Worm (Caenorhabditis elegans) whole organism, young adult: ENCODE results near the gene nlp-50.

ENCODE experiments used
- B0261.1 ChIP-seq: sonication (generic microtip); optimal IDR thresholded peaks from 2 replicates; lab custom pipeline; 2016; ENCODE audit warnings: mild to moderate bottlenecking, missing genetic modification characterization, moderate library complexity, missing compliant biosample characterization
- C17E4.6 ChIP-seq: fragments of 200-800 bp; sonication (Bioruptor generic); IDR thresholded peaks from 2 replicates; pipeline ENCODE4 v1.3.6; 2022; ENCODE audit warnings: missing genetic modification reagents, missing genetic modification characterization, missing compliant biosample characterization
- D2030.7 ChIP-seq: fragments of 200-800 bp; sonication (Bioruptor generic); IDR thresholded peaks from 2 replicates; pipeline ENCODE4 v1.3.6; 2022; ENCODE audit warnings: missing genetic modification reagents, missing genetic modification characterization, missing compliant biosample characterization
- F39B2.1 ChIP-seq: fragments of 200-800 bp; sonication (Bioruptor generic); IDR thresholded peaks from 2 replicates; pipeline ENCODE4 v1.3.6; 2022; ENCODE audit warnings: missing genetic modification reagents, missing genetic modification characterization, missing compliant biosample characterization
- F49E8.2 ChIP-seq: sonication (generic microtip); optimal IDR thresholded peaks from 3 replicates; lab custom pipeline; 2017; ENCODE audit warnings: missing genetic modification characterization, mild to moderate bottlenecking, missing compliant biosample characterization, antibody characterized with exemption, moderate library complexity; ENCODE audit not compliant: insufficient read depth
- F57C9.4 ChIP-seq: sonication (generic microtip); optimal IDR thresholded peaks from 2 replicates; lab custom pipeline; 2017; ENCODE audit warnings: mild to moderate bottlenecking, missing genetic modification characterization, missing compliant biosample characterization
- K11D2.4 ChIP-seq: fragments of 200-800 bp; sonication (Bioruptor generic); IDR thresholded peaks from 2 replicates; pipeline ENCODE4 v1.3.6; 2022; ENCODE audit warnings: missing genetic modification reagents, missing genetic modification characterization, missing compliant biosample characterization
- K12H6.12 ChIP-seq: fragments of 200-800 bp; sonication (Bioruptor generic); optimal IDR thresholded peaks from 2 replicates; lab custom pipeline; 2018; ENCODE audit warnings: mild to moderate bottlenecking, missing genetic modification characterization, missing compliant biosample characterization
- T07F8.4 ChIP-seq: sonication (generic microtip); optimal IDR thresholded peaks from 2 replicates; lab custom pipeline; 2016; ENCODE audit warnings: mild to moderate bottlenecking, missing genetic modification characterization, moderate library complexity, missing compliant biosample characterization
- T26A5.8 ChIP-seq: sonication (generic microtip); optimal IDR thresholded peaks from 2 replicates; lab custom pipeline; 2016; ENCODE audit warnings: missing genetic modification characterization, missing compliant biosample characterization
- Y53F4B.3 ChIP-seq: fragments of 200-800 bp; sonication (Bioruptor generic); IDR thresholded peaks from 2 replicates; pipeline ENCODE4 v1.3.6; 2022; ENCODE audit warnings: missing genetic modification reagents, missing genetic modification characterization, missing compliant biosample characterization
- Y95B8A.8 ChIP-seq: fragments of 200-800 bp; sonication (Bioruptor generic); IDR thresholded peaks from 2 replicates; pipeline ENCODE4 v1.3.6; 2022; ENCODE audit warnings: missing genetic modification reagents, missing genetic modification characterization, missing compliant biosample characterization
- ama-1 ChIP-seq, 3 experiments: fragments of 150-350 bp in 1 of 3; sonication (generic microtip) in 2 of 3; optimal IDR thresholded peaks; 2 replicates each; lab custom pipeline; 2014 to 2018; ENCODE audit warnings: missing biosample characterization in 2 of 3, missing genetic modification characterization in 2 of 3, missing genetic modification reagents in 2 of 3
- aptf-2 ChIP-seq: fragments of 200-800 bp; sonication (Bioruptor generic); conservative IDR thresholded peaks from 2 replicates; pipeline ENCODE4 v1.3.6; 2022; ENCODE audit warnings: missing genetic modification reagents, missing genetic modification characterization, missing compliant biosample characterization
- athp-1 ChIP-seq: sonication (generic microtip); optimal IDR thresholded peaks from 2 replicates; lab custom pipeline; 2017; ENCODE audit warnings: mild to moderate bottlenecking, missing genetic modification characterization, missing compliant biosample characterization
- attf-6 ChIP-seq: fragments of 200-800 bp; sonication (Bioruptor generic); IDR thresholded peaks from 2 replicates; pipeline ENCODE4 v1.3.6; 2022; ENCODE audit warnings: missing genetic modification reagents, missing genetic modification characterization, missing compliant biosample characterization
- bed-1 ChIP-seq: fragments of 200-800 bp; sonication (Bioruptor generic); IDR thresholded peaks from 2 replicates; pipeline ENCODE4 v1.3.6; 2022; ENCODE audit warnings: missing genetic modification reagents, missing genetic modification characterization, missing compliant biosample characterization
- bed-2 ChIP-seq: fragments of 200-800 bp; sonication (Bioruptor generic); IDR thresholded peaks from 2 replicates; pipeline ENCODE4 v1.3.6; 2022; ENCODE audit warnings: missing genetic modification reagents, missing genetic modification characterization, missing compliant biosample characterization
- cebp-2 ChIP-seq: fragments of 200-800 bp; sonication (Bioruptor generic); IDR thresholded peaks from 2 replicates; pipeline ENCODE4 v1.3.6; 2022; ENCODE audit warnings: missing genetic modification characterization, missing compliant biosample characterization
- ceh-79 ChIP-seq: sonication (generic microtip); optimal IDR thresholded peaks from 2 replicates; lab custom pipeline; 2017; ENCODE audit warnings: mild to moderate bottlenecking, missing genetic modification characterization, missing compliant biosample characterization
- efl-1 ChIP-seq: fragments of 150-350 bp; optimal IDR thresholded peaks from 2 replicates; lab custom pipeline; 2014; ENCODE audit warnings: missing biosample characterization, missing genetic modification reagents, missing genetic modification characterization
- egl-18 ChIP-seq: fragments of 200-800 bp; sonication (Bioruptor generic); IDR thresholded peaks from 2 replicates; pipeline ENCODE4 v1.3.6; 2022; ENCODE audit warnings: missing genetic modification reagents, missing genetic modification characterization, missing compliant biosample characterization
- egl-44 ChIP-seq: fragments of 200-800 bp; sonication (Bioruptor generic); IDR thresholded peaks from 2 replicates; pipeline ENCODE4 v1.3.6; 2022; ENCODE audit warnings: missing genetic modification reagents, missing genetic modification characterization, missing compliant biosample characterization
- ets-4 ChIP-seq: fragments of 200-800 bp; sonication (Bioruptor generic); optimal IDR thresholded peaks from 2 replicates; lab custom pipeline; 2018; ENCODE audit warnings: mild to moderate bottlenecking, missing genetic modification characterization, missing compliant biosample characterization
- fkh-3 ChIP-seq: sonication (generic microtip); optimal IDR thresholded peaks from 2 replicates; lab custom pipeline; 2016; ENCODE audit warnings: mild to moderate bottlenecking, missing genetic modification characterization, missing compliant biosample characterization
- gei-17 ChIP-seq: fragments of 200-800 bp; sonication (Bioruptor generic); optimal IDR thresholded peaks from 2 replicates; lab custom pipeline; 2018; ENCODE audit warnings: mild to moderate bottlenecking, missing genetic modification characterization, missing compliant biosample characterization
- hmg-20 ChIP-seq: fragments of 200-800 bp; sonication (Bioruptor generic); IDR thresholded peaks from 2 replicates; pipeline ENCODE4 v1.3.6; 2022; ENCODE audit warnings: missing genetic modification reagents, missing genetic modification characterization, missing compliant biosample characterization
- hrde-1 ChIP-seq: sonication (generic microtip); optimal IDR thresholded peaks from 2 replicates; lab custom pipeline; 2016; ENCODE audit warnings: missing genetic modification characterization, mild to moderate bottlenecking, missing compliant biosample characterization, moderate library complexity, missing genotype, missing genetic modification reagents, borderline replicate concordance
- let-526 ChIP-seq: fragments of 200-800 bp; sonication (Bioruptor generic); IDR thresholded peaks from 2 replicates; pipeline ENCODE4 v1.3.6; 2022; ENCODE audit warnings: missing genetic modification reagents, missing genetic modification characterization, missing compliant biosample characterization
- lin-26 ChIP-seq: fragments of 200-800 bp; sonication (Bioruptor generic); IDR thresholded peaks from 2 replicates; pipeline ENCODE4 v1.3.6; 2022; ENCODE audit warnings: missing genetic modification reagents, missing genetic modification characterization, missing compliant biosample characterization
- lin-35 ChIP-seq, 3 experiments: fragments of 150-350 bp in 2 of 3; sonication (generic microtip) in 1 of 3; optimal IDR thresholded peaks; 2 replicates each; lab custom pipeline; 2014 to 2018; ENCODE audit warnings: missing biosample characterization in 3 of 3, missing genetic modification characterization in 3 of 3, missing genetic modification reagents in 3 of 3
- lin-54 ChIP-seq: fragments of 200-800 bp; sonication (Bioruptor generic); optimal IDR thresholded peaks from 2 replicates; lab custom pipeline; 2018; ENCODE audit warnings: mild to moderate bottlenecking, missing genetic modification characterization, missing compliant biosample characterization
- lsl-1 ChIP-seq: fragments of 200-800 bp; sonication (Bioruptor generic); optimal IDR thresholded peaks from 2 replicates; lab custom pipeline; 2018; ENCODE audit warnings: mild to moderate bottlenecking, missing genetic modification characterization, moderate library complexity, missing compliant biosample characterization
- lsy-27 ChIP-seq: sonication (generic microtip); optimal IDR thresholded peaks from 2 replicates; lab custom pipeline; 2017; ENCODE audit warnings: missing genetic modification characterization, mild to moderate bottlenecking, missing compliant biosample characterization, antibody characterized with exemption, missing genotype, borderline replicate concordance; ENCODE audit not compliant: insufficient read depth
- madf-6 ChIP-seq: fragments of 200-800 bp; sonication (Bioruptor generic); IDR thresholded peaks from 2 replicates; pipeline ENCODE4 v1.3.6; 2022; ENCODE audit warnings: missing genetic modification reagents, missing genetic modification characterization, missing compliant biosample characterization
- nfyb-1 ChIP-seq: fragments of 200-800 bp; sonication (Bioruptor generic); IDR thresholded peaks from 2 replicates; pipeline ENCODE4 v1.3.6; 2022; ENCODE audit warnings: missing genetic modification reagents, missing genetic modification characterization, missing compliant biosample characterization
- nhr-27 ChIP-seq: fragments of 200-800 bp; sonication (Bioruptor generic); optimal IDR thresholded peaks from 2 replicates; lab custom pipeline; 2018; ENCODE audit warnings: mild to moderate bottlenecking, missing genetic modification characterization, moderate library complexity, missing compliant biosample characterization
- nhr-80 ChIP-seq: sonication (generic microtip); optimal IDR thresholded peaks from 2 replicates; lab custom pipeline; 2016; ENCODE audit warnings: missing genetic modification characterization, missing compliant biosample characterization
- nhr-90 ChIP-seq: sonication (generic microtip); optimal IDR thresholded peaks from 2 replicates; lab custom pipeline; 2016; ENCODE audit warnings: missing genotype, mild to moderate bottlenecking, missing genetic modification characterization, missing compliant biosample characterization
- rpc-1 ChIP-seq, 2 experiments: fragments of 150-350 bp in 1 of 2; sonication (generic microtip) in 1 of 2; optimal IDR thresholded peaks; 2 replicates each; lab custom pipeline; 2014 to 2018; ENCODE audit warnings: missing biosample characterization in 1 of 2, missing genetic modification characterization in 1 of 2, missing genetic modification reagents in 1 of 2, missing genotype in 1 of 2
- snpc-1.1 ChIP-seq: sonication (generic microtip); optimal IDR thresholded peaks from 2 replicates; lab custom pipeline; 2017; ENCODE audit warnings: missing genetic modification characterization, mild to moderate bottlenecking, missing compliant biosample characterization, antibody characterized with exemption, moderate library complexity, missing genotype, missing genetic modification reagents; ENCODE audit not compliant: insufficient read depth
- snpc-1.3 ChIP-seq: sonication (generic microtip); optimal IDR thresholded peaks from 2 replicates; lab custom pipeline; 2017; ENCODE audit warnings: missing genetic modification characterization, mild to moderate bottlenecking, missing compliant biosample characterization, antibody characterized with exemption, moderate library complexity, missing genotype, missing genetic modification reagents; ENCODE audit not compliant: insufficient read depth
- sptf-2 ChIP-seq: fragments of 200-800 bp; sonication (Bioruptor generic); optimal IDR thresholded peaks from 2 replicates; lab custom pipeline; 2018; ENCODE audit warnings: mild to moderate bottlenecking, missing genetic modification characterization, missing compliant biosample characterization
- unc-130 ChIP-seq: sonication (generic microtip); optimal IDR thresholded peaks from 2 replicates; lab custom pipeline; 2016; ENCODE audit warnings: missing genetic modification reagents, missing genetic modification characterization, missing compliant biosample characterization
- xnd-1 ChIP-seq: sonication (generic microtip); optimal IDR thresholded peaks from 2 replicates; lab custom pipeline; 2016; ENCODE audit warnings: missing genotype, missing genetic modification reagents, missing genetic modification characterization, missing compliant biosample characterization
- zfh-2 ChIP-seq: fragments of 200-800 bp; sonication (Bioruptor generic); conservative IDR thresholded peaks from 2 replicates; pipeline ENCODE4 v1.3.6; 2022; ENCODE audit warnings: missing genetic modification reagents, missing genetic modification characterization, missing compliant biosample characterization
- ztf-26 ChIP-seq: sonication (generic microtip); optimal IDR thresholded peaks from 2 replicates; lab custom pipeline; 2017; ENCODE audit warnings: missing genetic modification characterization, missing compliant biosample characterization
- ztf-28 ChIP-seq: fragments of 200-800 bp; sonication (Bioruptor generic); IDR thresholded peaks from 2 replicates; pipeline ENCODE4 v1.3.6; 2022; ENCODE audit warnings: missing genetic modification reagents, missing genetic modification characterization, missing compliant biosample characterization

nlp-50 gene

DNA sequence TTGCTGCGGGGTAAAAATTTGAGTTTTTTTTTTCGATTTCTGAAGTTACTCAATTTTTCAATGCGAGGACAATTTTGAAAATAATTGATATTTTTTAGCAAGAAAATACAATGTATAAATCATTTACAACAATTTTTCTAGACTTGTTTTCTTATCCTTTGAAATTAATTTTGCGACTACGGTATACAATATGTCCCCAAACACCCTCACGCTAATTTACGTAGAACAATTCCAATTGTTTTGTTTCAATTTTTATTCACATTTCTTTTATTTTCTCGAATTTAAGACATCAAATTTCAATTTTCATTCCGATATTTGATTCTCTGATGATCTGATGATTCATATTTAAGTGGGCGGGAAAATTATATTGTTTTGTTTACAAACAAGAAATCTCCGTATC is 17.1 kb downstream of the nlp-50 start (continued):
- no peak for TF ChIP-seq sptf-2 (GFP tag; lab: Kevin White, UChicago)
- no peak for TF ChIP-seq nhr-27
- TF ChIP-seq egl-18 (GFP tag; lab: Robert Waterston, UW) = no peak
- no peak for TF ChIP-seq lin-54
- TF ChIP-seq zfh-2 (GFP tag; lab: Robert Waterston, UW) = no peak
- TF ChIP-seq efl-1 (GFP tag; lab: Kevin White, UChicago) = peak; percentile 48
- no peak for TF ChIP-seq nhr-80
- TF ChIP-seq lsy-27 = no peak
- TF ChIP-seq bed-1 (GFP tag; lab: Robert Waterston, UW) = no peak
- TF ChIP-seq ets-4 (GFP tag; lab: Kevin White, UChicago) = no peak
- no peak for TF ChIP-seq K11D2.4
- TF ChIP-seq hrde-1 (tag; lab: Kevin White, UChicago) = no peak
- no peak for TF ChIP-seq ztf-28 (GFP tag; lab: Robert Waterston, UW)
- peak; percentile 37 for TF ChIP-seq snpc-1.3 (tag; lab: Kevin White, UChicago)
- TF ChIP-seq egl-44 (GFP tag; lab: Robert Waterston, UW) = no peak
- TF ChIP-seq ztf-26 (tag; lab: Kevin White, UChicago) = no peak
- no peak for TF ChIP-seq C17E4.6
- no peak for TF ChIP-seq nfyb-1 (GFP tag; lab: Robert Waterston, UW)
- no peak for TF ChIP-seq Y95B8A.8 (GFP tag; lab: Robert Waterston, UW)
- TF ChIP-seq lin-35 (GFP tag; optimal IDR thresholded peaks at IDR 0.05; lab: Kevin White, UChicago) = no peak
- TF ChIP-seq hmg-20 (GFP tag; lab: Robert Waterston, UW) = no peak
- TF ChIP-seq B0261.1 (tag; lab: Kevin White, UChicago) = no peak
- TF ChIP-seq K12H6.12 (tag; lab: Kevin White, UChicago) = no peak
- TF ChIP-seq T26A5.8 (tag; lab: Kevin White, UChicago) = no peak
- TF ChIP-seq rpc-1 (optimal IDR thresholded peaks at IDR 0.05; lab: Kevin White, UChicago) = no peak
- no peak for TF ChIP-seq rpc-1 (tag; optimal IDR thresholded peaks at IDR 0.05; lab: Kevin White, UChicago)
- TF ChIP-seq madf-6 (GFP tag; lab: Robert Waterston, UW) = peak; percentile 91
- TF ChIP-seq nhr-90 (tag; lab: Kevin White, UChicago) = no peak
- TF ChIP-seq lsl-1 (GFP tag; lab: Kevin White, UChicago) = peak; percentile 81
- no peak for TF ChIP-seq bed-2 (GFP tag; lab: Robert Waterston, UW)
- no peak for TF ChIP-seq snpc-1.1
- no peak for TF ChIP-seq aptf-2 (GFP tag; lab: Robert Waterston, UW)
- TF ChIP-seq xnd-1 = peak; percentile 73
- TF ChIP-seq let-526 (GFP tag; lab: Robert Waterston, UW) = no peak
- no peak for TF ChIP-seq attf-6
- TF ChIP-seq ceh-79 (tag; lab: Kevin White, UChicago) = no peak
- TF ChIP-seq, all 124 proteins: peak for 7

DNA sequence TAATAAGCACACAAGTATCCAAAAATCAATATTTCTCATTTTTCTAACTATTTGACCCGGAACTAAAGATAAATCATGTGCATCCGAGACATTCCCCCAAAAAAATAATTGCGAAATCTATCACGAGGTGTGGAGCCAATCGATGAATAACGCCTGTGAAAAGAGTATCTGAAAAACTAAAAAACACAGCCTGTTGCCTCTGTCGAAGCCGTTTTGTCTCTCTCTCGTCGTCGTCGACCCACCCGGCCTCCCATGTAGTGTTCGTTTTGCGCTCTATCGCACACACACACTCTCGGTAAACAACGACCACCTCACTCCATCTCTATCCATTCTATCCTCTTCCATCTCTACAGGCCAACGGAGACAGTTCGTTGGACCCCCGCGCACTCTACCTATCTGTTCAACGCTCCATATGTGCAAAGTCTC is 17.9 kb downstream of the nlp-50 start:
- no peak for TF ChIP-seq F39B2.1 (GFP tag; lab: Robert Waterston, UW)
- TF ChIP-seq unc-130 = no peak
- no peak for TF ChIP-seq D2030.7
- TF ChIP-seq T07F8.4 (tag; lab: Kevin White, UChicago) = no peak
- TF ChIP-seq cebp-2 (GFP tag; lab: Robert Waterston, UW) = 0 out of 2 replicates have a peak, but pooled peaks have one; percentile 15
- no peak for TF ChIP-seq sptf-2 (GFP tag; lab: Kevin White, UChicago)
- TF ChIP-seq Y53F4B.3 (GFP tag; lab: Robert Waterston, UW) = no peak
- TF ChIP-seq lsy-27 = no peak
- peak; percentile 14 for TF ChIP-seq gei-17 (GFP tag; lab: Kevin White, UChicago)
- TF ChIP-seq fkh-3 (tag; lab: Kevin White, UChicago) = no peak
- no peak for TF ChIP-seq ama-1 (optimal IDR thresholded peaks at IDR 0.05; lab: Kevin White, UChicago)
- TF ChIP-seq ama-1 (GFP tag; optimal IDR thresholded peaks at IDR 0.05; lab: Kevin White, UChicago) = no peak
- TF ChIP-seq athp-1 = no peak
- no peak; the same call in 1 of the 2 replicates for TF ChIP-seq K11D2.4
- TF ChIP-seq lin-26 (GFP tag; lab: Robert Waterston, UW) = 0 out of 2 replicates have a peak, but pooled peaks have one; percentile 44
- no peak for TF ChIP-seq F49E8.2 (tag; lab: Kevin White, UChicago)
- no peak for TF ChIP-seq snpc-1.3 (tag; lab: Kevin White, UChicago)
- TF ChIP-seq F57C9.4 (tag; lab: Kevin White, UChicago) = no peak
- TF ChIP-seq efl-1 (GFP tag; lab: Kevin White, UChicago) = no peak
